Worm (Caenorhabditis elegans) whole organism, early embryonic: ENCODE measurements around the gene rpn-6.1.

Source experiments
- aly-1 ChIP-seq: sonication (generic microtip); optimal IDR thresholded peaks from 2 replicates; lab custom pipeline; 2016; ENCODE audit warnings: missing genetic modification characterization, missing compliant biosample characterization
- ama-1 ChIP-seq: fragments of 150-350 bp; optimal IDR thresholded peaks from 2 replicates; lab custom pipeline; 2014
- hmbx-1 ChIP-seq: sonication (generic microtip); optimal IDR thresholded peaks from 2 replicates; lab custom pipeline; 2016; ENCODE audit warnings: mild to moderate bottlenecking, missing genetic modification characterization, missing compliant biosample characterization
- sea-1 ChIP-seq: fragments of 200-800 bp; sonication (Bioruptor generic); conservative IDR thresholded peaks from 2 replicates; pipeline ENCODE4 v1.3.6; 2022; ENCODE audit warnings: missing genetic modification characterization, missing compliant biosample characterization
- tbx-37 ChIP-seq: fragments of 200-800 bp; sonication (Bioruptor generic); conservative IDR thresholded peaks from 2 replicates; pipeline ENCODE4 v1.3.6; 2022; ENCODE audit warnings: missing genetic modification reagents, missing genetic modification characterization, missing compliant biosample characterization

ce11 chrIII:7008836-7009235 is 47.0 kb upstream of the rpn-6.1 start, which contains the start of gene lgc-38:
- TF ChIP-seq tbx-37 (GFP tag; lab: Robert Waterston, UW): no peak
- no peak for TF ChIP-seq ama-1
- no peak for TF ChIP-seq sea-1 (GFP tag; lab: Robert Waterston, UW)
- no peak for TF ChIP-seq aly-1 (tag; lab: Kevin White, UChicago)
- no peak for TF ChIP-seq hmbx-1
